Worm (Caenorhabditis elegans) whole organism, L4 larva: ENCODE measurements around the gene aip-1.
A peak's percentile ranks its signal among the peaks of the same experiment; 100 is the strongest.

Experiments used
- D1046.2 ChIP-seq: fragments of 200-800 bp; sonication (Bioruptor generic); IDR thresholded peaks from 2 replicates; pipeline ENCODE4 v1.3.6; 2022; ENCODE audit warnings: missing genetic modification characterization, missing compliant biosample characterization
- F10B5.3 ChIP-seq: sonication (generic microtip); optimal IDR thresholded peaks from 2 replicates; lab custom pipeline; 2016; ENCODE audit warnings: mild to moderate bottlenecking, missing genetic modification characterization, missing compliant biosample characterization
- F26F4.8 ChIP-seq: fragments of 200-800 bp; sonication (Bioruptor generic); conservative IDR thresholded peaks from 2 replicates; pipeline ENCODE4 v1.3.6; 2022; ENCODE audit warnings: missing genetic modification characterization, missing compliant biosample characterization
- F49E8.2 ChIP-seq: sonication (generic microtip); optimal IDR thresholded peaks from 2 replicates; lab custom pipeline; 2016; ENCODE audit warnings: missing compliant biosample characterization, mild to moderate bottlenecking, missing genetic modification characterization, borderline replicate concordance
- T26A8.4 ChIP-seq: fragments of 200-800 bp; sonication (Bioruptor generic); IDR thresholded peaks from 2 replicates; pipeline ENCODE4 v1.3.6; 2022; ENCODE audit warnings: missing genetic modification characterization, missing compliant biosample characterization
- Y105C5A.15 ChIP-seq: fragments of 200-800 bp; sonication (Bioruptor generic); IDR thresholded peaks from 2 replicates; pipeline ENCODE4 v1.3.6; 2022; ENCODE audit warnings: missing genetic modification characterization, missing compliant biosample characterization
- Y75B8A.6 ChIP-seq: fragments of 200-800 bp; sonication (Bioruptor generic); IDR thresholded peaks from 2 replicates; pipeline ENCODE4 v1.3.6; 2022; ENCODE audit warnings: missing genetic modification reagents, missing genetic modification characterization, missing compliant biosample characterization
- ZK546.5 ChIP-seq, 2 experiments: sonication (generic microtip); optimal IDR thresholded peaks; 2 replicates each; lab custom pipeline; 2017; ENCODE audit warnings: missing biosample characterization in 2 of 2, missing genetic modification characterization in 2 of 2
- aha-1 ChIP-seq: fragments of 150-350 bp; peaks from one replicate; lab custom pipeline; 2014; ENCODE audit warnings: missing biosample characterization, missing genetic modification characterization
- ama-1 ChIP-seq: fragments of 150-350 bp; optimal IDR thresholded peaks from 2 replicates; lab custom pipeline; 2014; ENCODE audit warnings: inconsistent platforms, mixed read lengths
- arid-1 ChIP-seq: fragments of 200-800 bp; sonication (Bioruptor generic); conservative IDR thresholded peaks from 2 replicates; pipeline ENCODE4 v1.3.6; 2022; ENCODE audit warnings: missing genetic modification reagents, missing genetic modification characterization, missing compliant biosample characterization
- ceh-32 ChIP-seq: sonication (generic microtip); optimal IDR thresholded peaks from 2 replicates; lab custom pipeline; 2016; ENCODE audit warnings: mild to moderate bottlenecking, missing genetic modification characterization, missing compliant biosample characterization; ENCODE audit not compliant: poor library complexity
- ceh-62 ChIP-seq: sonication (generic microtip); optimal IDR thresholded peaks from 2 replicates; lab custom pipeline; 2017; ENCODE audit warnings: missing biosample characterization, missing genetic modification characterization
- ces-1 ChIP-seq: fragments of 150-350 bp; sonication (generic microtip); optimal IDR thresholded peaks from 4 replicates; lab custom pipeline; 2014; ENCODE audit warnings: missing biosample characterization, missing genetic modification reagents, missing genetic modification characterization
- ctbp-1 ChIP-seq: fragments of 200-800 bp; sonication (Bioruptor generic); IDR thresholded peaks from 2 replicates; pipeline ENCODE4 v1.3.6; 2022; ENCODE audit warnings: missing genetic modification reagents, missing genetic modification characterization, missing compliant biosample characterization
- daf-8 ChIP-seq: fragments of 200-800 bp; sonication (Bioruptor generic); IDR thresholded peaks from 2 replicates; pipeline ENCODE4 v1.3.6; 2022; ENCODE audit warnings: missing genetic modification characterization, missing compliant biosample characterization
- dmd-8 ChIP-seq: fragments of 200-800 bp; sonication (Bioruptor generic); IDR thresholded peaks from 2 replicates; pipeline ENCODE4 v1.3.6; 2022; ENCODE audit warnings: missing genetic modification characterization, missing compliant biosample characterization
- dmd-9 ChIP-seq: fragments of 200-800 bp; sonication (Bioruptor generic); IDR thresholded peaks from 2 replicates; pipeline ENCODE4 v1.3.6; 2022; ENCODE audit warnings: missing genetic modification reagents, missing genetic modification characterization, missing compliant biosample characterization
- dpl-1 ChIP-seq: fragments of 150-350 bp; optimal IDR thresholded peaks from 2 replicates; lab custom pipeline; 2014; ENCODE audit warnings: missing biosample characterization, missing genetic modification reagents, missing genetic modification characterization
- duxl-1 ChIP-seq: sonication (generic microtip); optimal IDR thresholded peaks from 2 replicates; lab custom pipeline; 2016; ENCODE audit warnings: mild to moderate bottlenecking, missing genetic modification characterization, moderate library complexity, missing compliant biosample characterization; ENCODE audit not compliant: poor library complexity
- dve-1 ChIP-seq: sonication (generic microtip); optimal IDR thresholded peaks from 2 replicates; lab custom pipeline; 2017; ENCODE audit warnings: antibody characterized with exemption, mild to moderate bottlenecking, missing genetic modification characterization, missing compliant biosample characterization; ENCODE audit not compliant: insufficient read depth
- egl-27 ChIP-seq: sonication (generic microtip); optimal IDR thresholded peaks from 3 replicates; lab custom pipeline; 2017; ENCODE audit warnings: missing biosample characterization, missing genetic modification reagents, missing genetic modification characterization
- fkh-10 ChIP-seq: fragments of 150-350 bp; optimal IDR thresholded peaks from 2 replicates; lab custom pipeline; 2014; ENCODE audit warnings: missing biosample characterization, missing genetic modification reagents, missing genetic modification characterization
- gei-8 ChIP-seq: fragments of 200-800 bp; sonication (Bioruptor generic); optimal IDR thresholded peaks from 2 replicates; lab custom pipeline; 2018; ENCODE audit warnings: mild to moderate bottlenecking, missing genetic modification characterization, missing compliant biosample characterization
- hif-1 ChIP-seq, 2 experiments: sonication (generic microtip); optimal IDR thresholded peaks; 2 replicates each; lab custom pipeline; 2016 to 2017; ENCODE audit warnings: missing compliant biosample characterization in 2 of 2, missing genetic modification characterization in 2 of 2, missing genetic modification reagents in 2 of 2, missing genotype in 2 of 2, mild to moderate bottlenecking in 1 of 2
- hlh-11 ChIP-seq: fragments of 200-800 bp; sonication (Bioruptor generic); optimal IDR thresholded peaks from 2 replicates; lab custom pipeline; 2018; ENCODE audit warnings: mild to moderate bottlenecking, missing genetic modification characterization, missing compliant biosample characterization
- hlh-30 ChIP-seq: sonication (generic microtip); optimal IDR thresholded peaks from 2 replicates; lab custom pipeline; 2017; ENCODE audit warnings: antibody characterized with exemption, mild to moderate bottlenecking, missing genetic modification characterization, missing compliant biosample characterization; ENCODE audit not compliant: insufficient read depth
- lin-38 ChIP-seq: fragments of 200-800 bp; sonication (Bioruptor generic); IDR thresholded peaks from 2 replicates; pipeline ENCODE4 v1.3.6; 2022; ENCODE audit warnings: missing genetic modification reagents, missing genetic modification characterization, missing compliant biosample characterization
- lir-3 ChIP-seq: sonication (generic microtip); optimal IDR thresholded peaks from 2 replicates; lab custom pipeline; 2016; ENCODE audit warnings: mild to moderate bottlenecking, missing genetic modification characterization, missing compliant biosample characterization
- mep-1 ChIP-seq: fragments of 150-350 bp; sonication (generic microtip); optimal IDR thresholded peaks from 3 replicates; lab custom pipeline; 2014; ENCODE audit warnings: missing biosample characterization, missing genetic modification characterization
- nhr-10 ChIP-seq: fragments of 150-350 bp; optimal IDR thresholded peaks from 2 replicates; lab custom pipeline; 2014; ENCODE audit warnings: missing biosample characterization, missing genetic modification characterization
- nhr-102 ChIP-seq: sonication (generic microtip); optimal IDR thresholded peaks from 2 replicates; lab custom pipeline; 2016; ENCODE audit warnings: mild to moderate bottlenecking, missing genetic modification characterization, moderate library complexity, missing compliant biosample characterization
- nhr-111 ChIP-seq: fragments of 200-800 bp; sonication (Bioruptor generic); optimal IDR thresholded peaks from 2 replicates; lab custom pipeline; 2018; ENCODE audit warnings: mild to moderate bottlenecking, missing genetic modification characterization, missing compliant biosample characterization
- nhr-237 ChIP-seq: sonication (generic microtip); optimal IDR thresholded peaks from 2 replicates; lab custom pipeline; 2017; ENCODE audit warnings: missing biosample characterization, missing genetic modification characterization
- nhr-42 ChIP-seq: fragments of 200-800 bp; sonication (Bioruptor generic); IDR thresholded peaks from 2 replicates; pipeline ENCODE4 v1.3.6; 2022; ENCODE audit warnings: missing genetic modification characterization, missing compliant biosample characterization
- nhr-48 ChIP-seq: sonication (generic microtip); optimal IDR thresholded peaks from 2 replicates; lab custom pipeline; 2016; ENCODE audit warnings: mild to moderate bottlenecking, missing genetic modification characterization, missing compliant biosample characterization
- nhr-76 ChIP-seq: fragments of 150-350 bp; optimal IDR thresholded peaks from 2 replicates; lab custom pipeline; 2014; ENCODE audit warnings: missing biosample characterization, missing genetic modification characterization
- pqm-1 ChIP-seq: sonication (generic microtip); optimal IDR thresholded peaks from 2 replicates; lab custom pipeline; 2017; ENCODE audit warnings: missing biosample characterization, missing genetic modification characterization
- rbr-2 ChIP-seq: sonication (generic microtip); optimal IDR thresholded peaks from 2 replicates; lab custom pipeline; 2016; ENCODE audit warnings: missing genotype, missing genetic modification characterization, missing compliant biosample characterization
- sdz-12 ChIP-seq: fragments of 200-800 bp; sonication (Bioruptor generic); optimal IDR thresholded peaks from 2 replicates; lab custom pipeline; 2018; ENCODE audit warnings: mild to moderate bottlenecking, missing genetic modification characterization, missing compliant biosample characterization
- set-16 ChIP-seq: fragments of 200-800 bp; sonication (Bioruptor generic); IDR thresholded peaks from 2 replicates; pipeline ENCODE4 v1.3.6; 2022; ENCODE audit warnings: missing genetic modification reagents, missing genetic modification characterization, missing compliant biosample characterization
- skn-1 ChIP-seq: fragments of 150-350 bp; optimal IDR thresholded peaks from 2 replicates; lab custom pipeline; 2014; ENCODE audit warnings: missing biosample characterization, missing genetic modification characterization
- snpc-1.2 ChIP-seq: fragments of 200-800 bp; sonication (Bioruptor generic); IDR thresholded peaks from 2 replicates; pipeline ENCODE4 v1.3.6; 2022; ENCODE audit warnings: missing genetic modification reagents, missing genetic modification characterization, missing compliant biosample characterization
- tag-97 ChIP-seq: fragments of 200-800 bp; sonication (Bioruptor generic); IDR thresholded peaks from 2 replicates; pipeline ENCODE4 v1.3.6; 2022; ENCODE audit warnings: missing genetic modification characterization, missing compliant biosample characterization
- tra-1 ChIP-seq: fragments of 200-800 bp; sonication (Bioruptor generic); IDR thresholded peaks from 2 replicates; pipeline ENCODE4 v1.3.6; 2022; ENCODE audit warnings: missing genetic modification reagents, missing genetic modification characterization, missing compliant biosample characterization
- unc-130 ChIP-seq: sonication (generic microtip); optimal IDR thresholded peaks from 2 replicates; lab custom pipeline; 2016; ENCODE audit warnings: missing genetic modification reagents, missing genetic modification characterization, missing compliant biosample characterization
- unc-39 ChIP-seq: sonication (generic microtip); optimal IDR thresholded peaks from 2 replicates; lab custom pipeline; 2017; ENCODE audit warnings: missing biosample characterization, missing genetic modification characterization
- unc-62 ChIP-seq, 3 experiments: fragments of 150-350 bp in 1 of 3; sonication (generic microtip); optimal IDR thresholded peaks in 2 of 3; peaks in 1 of 3; 1 replicate in 1 of 3; 2 replicates in 2 of 3; lab custom pipeline; 2014 to 2017; ENCODE audit warnings: missing biosample characterization in 3 of 3, missing genetic modification characterization in 3 of 3, missing genetic modification reagents in 3 of 3, missing genotype in 1 of 3
- vab-7 ChIP-seq: fragments of 200-800 bp; sonication (Bioruptor generic); IDR thresholded peaks from 2 replicates; pipeline ENCODE4 v1.3.6; 2022; ENCODE audit warnings: missing genetic modification reagents, missing genetic modification characterization, missing compliant biosample characterization
- zip-11 ChIP-seq: fragments of 200-800 bp; sonication (Bioruptor generic); IDR thresholded peaks from 2 replicates; pipeline ENCODE4 v1.3.6; 2022; ENCODE audit warnings: missing genetic modification characterization, missing compliant biosample characterization
- zip-2 ChIP-seq: fragments of 150-350 bp; optimal IDR thresholded peaks from 2 replicates; lab custom pipeline; 2014; ENCODE audit warnings: missing biosample characterization, missing genetic modification characterization

The aip-1 gene

DNA sequence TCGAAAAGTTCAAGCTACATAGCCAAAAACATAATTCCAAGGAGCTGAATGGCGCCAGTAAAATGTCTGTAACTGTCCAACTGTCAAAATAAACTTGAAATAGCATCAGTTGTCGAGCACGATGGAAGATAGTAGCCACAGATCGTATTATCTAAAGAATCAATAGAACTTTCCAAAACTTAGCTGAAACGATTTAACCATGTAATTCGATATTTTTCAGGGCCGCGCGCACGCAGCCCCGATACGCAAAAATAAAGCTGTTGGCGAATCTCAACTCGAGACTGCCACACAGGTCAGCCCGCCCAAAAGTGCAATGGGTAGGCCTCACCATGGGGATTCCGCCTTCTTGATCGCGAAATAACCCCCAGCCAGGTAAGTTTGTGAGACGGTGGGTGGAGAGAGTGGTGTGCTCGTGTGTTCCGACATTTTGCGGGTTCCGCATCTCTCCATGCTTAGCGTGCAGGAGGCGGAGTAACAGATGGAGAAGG, 16.2 kb downstream of the aip-1 start (continued):
- no peak for TF ChIP-seq tag-97 (GFP tag; lab: Robert Waterston, UW)
- peak; percentile 38 for TF ChIP-seq unc-130 (GFP tag; lab: Kevin White, UChicago)
- TF ChIP-seq skn-1 (tag; lab: Kevin White, UChicago), result no peak
- no peak for TF ChIP-seq gei-8 (GFP tag; lab: Kevin White, UChicago)
- TF ChIP-seq hif-1 (tag; optimal IDR thresholded peaks at IDR 0.05; lab: Kevin White, UChicago), result no peak
- no peak for TF ChIP-seq ctbp-1
- TF ChIP-seq dve-1 (tag; lab: Kevin White, UChicago), result peak; percentile 52
- TF ChIP-seq daf-8 (GFP tag; lab: Robert Waterston, UW), result no peak
- no peak for TF ChIP-seq dpl-1 (GFP tag; lab: Kevin White, UChicago)
- no peak for TF ChIP-seq sdz-12 (GFP tag; lab: Kevin White, UChicago)
- peak; percentile 89 for TF ChIP-seq duxl-1 (tag; lab: Kevin White, UChicago)
- no peak for TF ChIP-seq fkh-10
- peak; percentile 43 for TF ChIP-seq zip-2 (tag; lab: Kevin White, UChicago)
- no peak for TF ChIP-seq Y75B8A.6 (GFP tag; lab: Robert Waterston, UW)
- TF ChIP-seq T26A8.4 (GFP tag; lab: Robert Waterston, UW), result peak; percentile 94
- peak; percentile 59; the same call in 1 of the 2 replicates for TF ChIP-seq dmd-9 (GFP tag; lab: Robert Waterston, UW)
- TF ChIP-seq nhr-111 (GFP tag; lab: Kevin White, UChicago), result no peak
- peak; percentile 37 for TF ChIP-seq hlh-30 (tag; lab: Kevin White, UChicago)
- peak; percentile 77 for TF ChIP-seq snpc-1.2 (GFP tag; lab: Robert Waterston, UW)
- peak; percentile 40 for TF ChIP-seq rbr-2 (tag; lab: Kevin White, UChicago)
- TF ChIP-seq egl-27, result no peak
- peak; percentile 58; the same call in 1 of the 2 replicates for TF ChIP-seq arid-1 (GFP tag; lab: Robert Waterston, UW)
- no peak for TF ChIP-seq D1046.2 (GFP tag; lab: Robert Waterston, UW)
- peak; percentile 63 for TF ChIP-seq nhr-48
- peak; percentile 75 for TF ChIP-seq set-16
- TF ChIP-seq nhr-42, result peak; percentile 71
- no peak for TF ChIP-seq unc-62 (GFP tag; optimal IDR thresholded peaks at IDR 0.05 in 1 of 2; lab: Kevin White, UChicago)
- no peak for TF ChIP-seq unc-62 (tag; optimal IDR thresholded peaks at IDR 0.05; lab: Kevin White, UChicago)
- TF ChIP-seq F26F4.8 (GFP tag; lab: Robert Waterston, UW), result no peak
- peak; percentile 66 for TF ChIP-seq F49E8.2 (tag; lab: Kevin White, UChicago)
- no peak for TF ChIP-seq mep-1 (tag; lab: Kevin White, UChicago)
- peak; percentile 35 for TF ChIP-seq vab-7 (GFP tag; lab: Robert Waterston, UW)
- no peak for TF ChIP-seq ZK546.5 (tag; optimal IDR thresholded peaks at IDR 0.05; lab: Kevin White, UChicago)
- no peak for TF ChIP-seq ceh-32 (tag; lab: Kevin White, UChicago)
- TF ChIP-seq F10B5.3, result peak; percentile 67
- 0 out of 2 replicates have a peak, but pooled peaks have one; percentile 33 for TF ChIP-seq tra-1 (GFP tag; lab: Robert Waterston, UW)
- TF ChIP-seq lin-38 (GFP tag; lab: Robert Waterston, UW), result peak; percentile 79
- TF ChIP-seq nhr-237 (tag; lab: Kevin White, UChicago), result no peak
- no peak for TF ChIP-seq nhr-76 (tag; lab: Kevin White, UChicago)
- no peak for TF ChIP-seq nhr-10 (tag; lab: Kevin White, UChicago)
- no peak for TF ChIP-seq Y105C5A.15 (GFP tag; lab: Robert Waterston, UW)
- no peak for TF ChIP-seq zip-11
- no peak for TF ChIP-seq dmd-8 (GFP tag; lab: Robert Waterston, UW)
- peak; percentile 88 for TF ChIP-seq nhr-102
- peak; percentile 69 for TF ChIP-seq hlh-11 (tag; lab: Kevin White, UChicago)
- TF ChIP-seq pqm-1, result no peak
- TF ChIP-seq ceh-62 (tag; lab: Kevin White, UChicago), result no peak
- peak; percentile 32 for TF ChIP-seq lir-3
- no peak for TF ChIP-seq unc-39 (tag; lab: Kevin White, UChicago)
- peak; percentile 87 for TF ChIP-seq aha-1 (tag; lab: Kevin White, UChicago)
- TF ChIP-seq ama-1 (lab: Kevin White, UChicago), result peak; percentile 91
- no peak for TF ChIP-seq ces-1
